Worm (Caenorhabditis elegans): ENCODE measurements around the gene gpa-10.

DNA sequence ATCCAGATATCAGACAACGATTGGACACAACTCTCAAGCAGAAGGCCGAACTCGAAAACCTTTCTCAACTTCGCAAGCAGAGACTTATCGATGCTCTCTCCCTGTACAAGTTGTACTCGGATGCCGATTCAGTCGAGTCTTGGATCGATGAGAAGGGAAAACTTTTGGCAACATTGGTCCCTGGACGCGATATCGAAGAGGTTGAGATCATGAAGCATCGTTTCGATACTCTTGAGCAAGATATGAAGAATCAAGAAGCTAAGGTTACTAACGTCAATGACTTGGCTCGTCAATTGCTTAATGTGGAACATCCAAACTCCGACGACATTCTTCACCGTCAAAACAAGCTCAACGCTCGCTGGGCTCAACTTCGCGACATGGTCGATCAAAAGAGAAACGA, 30.5 kb upstream of the gpa-10 start:
- no peak for TF ChIP-seq ets-4 (tag; optimal IDR thresholded peaks at IDR 0.05)
- TF ChIP-seq T23F11.4 (GFP tag; optimal IDR thresholded peaks at IDR 0.05) = no peak
- no peak for TF ChIP-seq madf-2 (tag; optimal IDR thresholded peaks at IDR 0.05)
- TF ChIP-seq fax-1 (tag; optimal IDR thresholded peaks at IDR 0.05) = no peak
- no peak for TF ChIP-seq unc-55 (GFP tag; optimal IDR thresholded peaks at IDR 0.05)
- no peak for TF ChIP-seq K09A11.1 (tag; optimal IDR thresholded peaks at IDR 0.05; ENCODE audit: insufficient read depth)
- TF ChIP-seq elt-2 (tag; optimal IDR thresholded peaks at IDR 0.05) = no peak
- no peak for TF ChIP-seq hlh-30 (tag; optimal IDR thresholded peaks at IDR 0.05; ENCODE audit: insufficient read depth)
